Worm (Caenorhabditis elegans): ENCODE measurements around the gene F48A11.4.
A peak's percentile ranks its signal among the peaks of the same experiment; 100 is the strongest.

ce11 chrII:216598-216997 is at the start of gene F48A11.4:
- TF ChIP-seq nhr-237 (tag; optimal IDR thresholded peaks at IDR 0.05) (peak; percentile 64), elt-1 (tag; optimal IDR thresholded peaks at IDR 0.05) (no peak), ceh-16 (tag; optimal IDR thresholded peaks at IDR 0.05) (peak; percentile 83), unc-62 (GFP tag; optimal IDR thresholded peaks at IDR 0.05) (no peak), ama-1 (optimal IDR thresholded peaks at IDR 0.05) (peak; percentile 89), snpc-4 (tag; optimal IDR thresholded peaks at IDR 0.05) (peak; percentile 84), ztf-11 (tag; optimal IDR thresholded peaks at IDR 0.05) (no peak), sma-9 (GFP tag; optimal IDR thresholded peaks at IDR 0.05) (peak; percentile 92), sma-9 (tag; optimal IDR thresholded peaks at IDR 0.05) (no peak), aly-2 (tag; optimal IDR thresholded peaks at IDR 0.05) (no peak)
